Worm (Caenorhabditis elegans) whole organism, L4 larva: Measurements from ENCODE around the gene str-166.

Experiments used
- F10B5.3 ChIP-seq: sonication (generic microtip); optimal IDR thresholded peaks from 2 replicates; lab custom pipeline; 2016; ENCODE audit warnings: mild to moderate bottlenecking, missing genetic modification characterization, missing compliant biosample characterization
- F37D6.2 ChIP-seq: sonication (generic microtip); optimal IDR thresholded peaks from 2 replicates; lab custom pipeline; 2016; ENCODE audit warnings: mild to moderate bottlenecking, missing genetic modification characterization, missing compliant biosample characterization
- F44E2.7 ChIP-seq: fragments of 200-800 bp; sonication (Bioruptor generic); IDR thresholded peaks from 2 replicates; pipeline ENCODE4 v2.1.2; 2022; ENCODE audit warnings: missing genetic modification characterization, missing compliant biosample characterization
- T26A8.4 ChIP-seq: fragments of 200-800 bp; sonication (Bioruptor generic); IDR thresholded peaks from 2 replicates; pipeline ENCODE4 v1.3.6; 2022; ENCODE audit warnings: missing genetic modification characterization, missing compliant biosample characterization
- Y105C5A.15 ChIP-seq: fragments of 200-800 bp; sonication (Bioruptor generic); IDR thresholded peaks from 2 replicates; pipeline ENCODE4 v1.3.6; 2022; ENCODE audit warnings: missing genetic modification characterization, missing compliant biosample characterization
- Y75B8A.6 ChIP-seq: fragments of 200-800 bp; sonication (Bioruptor generic); IDR thresholded peaks from 2 replicates; pipeline ENCODE4 v1.3.6; 2022; ENCODE audit warnings: missing genetic modification reagents, missing genetic modification characterization, missing compliant biosample characterization
- ZK337.2 ChIP-seq: fragments of 200-800 bp; sonication (Bioruptor generic); IDR thresholded peaks from 2 replicates; pipeline ENCODE4 v1.3.6; 2022; ENCODE audit warnings: missing genetic modification reagents, missing genetic modification characterization, missing compliant biosample characterization
- aha-1 ChIP-seq: fragments of 150-350 bp; peaks from one replicate; lab custom pipeline; 2014; ENCODE audit warnings: missing biosample characterization, missing genetic modification characterization
- ama-1 ChIP-seq: fragments of 150-350 bp; optimal IDR thresholded peaks from 2 replicates; lab custom pipeline; 2014; ENCODE audit warnings: inconsistent platforms, mixed read lengths
- ceh-20 ChIP-seq: fragments of 200-800 bp; sonication (Bioruptor generic); IDR thresholded peaks from 2 replicates; pipeline ENCODE4 v1.3.6; 2022; ENCODE audit warnings: missing genetic modification reagents, missing genetic modification characterization, missing compliant biosample characterization
- ceh-28 ChIP-seq: fragments of 150-350 bp; optimal IDR thresholded peaks from 2 replicates; lab custom pipeline; 2014; ENCODE audit warnings: missing biosample characterization, missing genetic modification reagents, missing genetic modification characterization
- ceh-82 ChIP-seq: sonication (generic microtip); optimal IDR thresholded peaks from 2 replicates; lab custom pipeline; 2017; ENCODE audit warnings: missing biosample characterization, missing genetic modification characterization
- ctbp-1 ChIP-seq: fragments of 200-800 bp; sonication (Bioruptor generic); IDR thresholded peaks from 2 replicates; pipeline ENCODE4 v1.3.6; 2022; ENCODE audit warnings: missing genetic modification reagents, missing genetic modification characterization, missing compliant biosample characterization
- daf-8 ChIP-seq: fragments of 200-800 bp; sonication (Bioruptor generic); IDR thresholded peaks from 2 replicates; pipeline ENCODE4 v1.3.6; 2022; ENCODE audit warnings: missing genetic modification characterization, missing compliant biosample characterization
- dmd-6 ChIP-seq: fragments of 200-800 bp; sonication (Bioruptor generic); IDR thresholded peaks from 2 replicates; pipeline ENCODE4 v1.3.6; 2022; ENCODE audit warnings: missing genetic modification reagents, missing genetic modification characterization, missing compliant biosample characterization
- dmd-8 ChIP-seq: fragments of 200-800 bp; sonication (Bioruptor generic); IDR thresholded peaks from 2 replicates; pipeline ENCODE4 v1.3.6; 2022; ENCODE audit warnings: missing genetic modification characterization, missing compliant biosample characterization
- duxl-1 ChIP-seq: sonication (generic microtip); optimal IDR thresholded peaks from 2 replicates; lab custom pipeline; 2016; ENCODE audit warnings: mild to moderate bottlenecking, missing genetic modification characterization, moderate library complexity, missing compliant biosample characterization; ENCODE audit not compliant: poor library complexity
- egl-27 ChIP-seq: sonication (generic microtip); optimal IDR thresholded peaks from 3 replicates; lab custom pipeline; 2017; ENCODE audit warnings: missing biosample characterization, missing genetic modification reagents, missing genetic modification characterization
- egl-43 ChIP-seq: fragments of 200-800 bp; sonication (Bioruptor generic); IDR thresholded peaks from 2 replicates; pipeline ENCODE4 v1.3.6; 2022; ENCODE audit warnings: missing genetic modification reagents, missing genetic modification characterization, missing compliant biosample characterization
- lin-29 ChIP-seq: fragments of 200-800 bp; sonication (Bioruptor generic); IDR thresholded peaks from 2 replicates; pipeline ENCODE4 v1.3.6; 2022; ENCODE audit warnings: missing genetic modification reagents, missing genetic modification characterization, missing compliant biosample characterization
- madf-9 ChIP-seq: fragments of 200-800 bp; sonication (Bioruptor generic); conservative IDR thresholded peaks from 2 replicates; pipeline ENCODE4 v1.3.6; 2022; ENCODE audit warnings: missing genetic modification reagents, missing genetic modification characterization, missing compliant biosample characterization
- nhr-111 ChIP-seq: fragments of 200-800 bp; sonication (Bioruptor generic); optimal IDR thresholded peaks from 2 replicates; lab custom pipeline; 2018; ENCODE audit warnings: mild to moderate bottlenecking, missing genetic modification characterization, missing compliant biosample characterization
- nhr-237 ChIP-seq: sonication (generic microtip); optimal IDR thresholded peaks from 2 replicates; lab custom pipeline; 2017; ENCODE audit warnings: missing biosample characterization, missing genetic modification characterization
- nhr-25 ChIP-seq: sonication (generic microtip); optimal IDR thresholded peaks from 2 replicates; lab custom pipeline; 2017; ENCODE audit warnings: missing genetic modification characterization, mild to moderate bottlenecking, missing compliant biosample characterization, antibody characterized with exemption, moderate library complexity, borderline replicate concordance; ENCODE audit not compliant: insufficient read depth
- nhr-41 ChIP-seq: fragments of 200-800 bp; sonication (Bioruptor generic); IDR thresholded peaks from 2 replicates; pipeline ENCODE4 v1.3.6; 2022; ENCODE audit warnings: missing genetic modification reagents, missing genetic modification characterization, missing compliant biosample characterization
- nhr-6 ChIP-seq: fragments of 150-350 bp; optimal IDR thresholded peaks from 2 replicates; lab custom pipeline; 2014; ENCODE audit warnings: missing biosample characterization, missing genetic modification characterization
- nhr-77 ChIP-seq: fragments of 150-350 bp; optimal IDR thresholded peaks from 2 replicates; lab custom pipeline; 2014; ENCODE audit warnings: missing biosample characterization, missing genetic modification characterization
- pha-4 ChIP-seq, 2 experiments: fragments of 150-350 bp in 1 of 2; fragments of 200-800 bp in 1 of 2; sonication (Bioruptor generic) in 1 of 2; IDR thresholded peaks in 1 of 2; optimal IDR thresholded peaks in 1 of 2; 2 replicates each; pipeline versions ENCODE4 v1.3.6 to Lab custom; 2014 to 2022; ENCODE audit warnings: missing genetic modification characterization in 2 of 2, missing genetic modification reagents in 2 of 2, missing biosample characterization in 1 of 2, missing compliant biosample characterization in 1 of 2
- set-16 ChIP-seq: fragments of 200-800 bp; sonication (Bioruptor generic); IDR thresholded peaks from 2 replicates; pipeline ENCODE4 v1.3.6; 2022; ENCODE audit warnings: missing genetic modification reagents, missing genetic modification characterization, missing compliant biosample characterization
- snpc-1.2 ChIP-seq: fragments of 200-800 bp; sonication (Bioruptor generic); IDR thresholded peaks from 2 replicates; pipeline ENCODE4 v1.3.6; 2022; ENCODE audit warnings: missing genetic modification reagents, missing genetic modification characterization, missing compliant biosample characterization
- snpc-4 ChIP-seq: fragments of 150-350 bp; optimal IDR thresholded peaks from 2 replicates; lab custom pipeline; 2014; ENCODE audit warnings: missing biosample characterization, missing genetic modification characterization
- spr-3 ChIP-seq: fragments of 200-800 bp; sonication (Bioruptor generic); optimal IDR thresholded peaks from 2 replicates; lab custom pipeline; 2018; ENCODE audit warnings: mild to moderate bottlenecking, missing genetic modification characterization, missing compliant biosample characterization
- tra-1 ChIP-seq: fragments of 200-800 bp; sonication (Bioruptor generic); IDR thresholded peaks from 2 replicates; pipeline ENCODE4 v1.3.6; 2022; ENCODE audit warnings: missing genetic modification reagents, missing genetic modification characterization, missing compliant biosample characterization
- unc-130 ChIP-seq: sonication (generic microtip); optimal IDR thresholded peaks from 2 replicates; lab custom pipeline; 2016; ENCODE audit warnings: missing genetic modification reagents, missing genetic modification characterization, missing compliant biosample characterization
- zag-1 ChIP-seq: fragments of 150-350 bp; optimal IDR thresholded peaks from 2 replicates; lab custom pipeline; 2014; ENCODE audit warnings: missing biosample characterization, missing genetic modification characterization
- ztf-7 ChIP-seq: fragments of 150-350 bp; optimal IDR thresholded peaks from 2 replicates; lab custom pipeline; 2014; ENCODE audit warnings: missing biosample characterization, missing genetic modification characterization

str-166 gene

ce11 chrIV:4858573-4858972 lies 25.5 kb upstream of the str-166 start, which contains the start of gene Y17G9A.3:
Gene Y17G9A.3 (minus strand): TSS chrIV:4858673.
- TF ChIP-seq ZK337.2 (GFP tag; lab: Robert Waterston, UW) (no peak), snpc-4 (tag; lab: Kevin White, UChicago) (no peak), ama-1 (no peak), lin-29 (GFP tag; lab: Robert Waterston, UW) (no peak), nhr-41 (GFP tag; lab: Robert Waterston, UW) (no peak), pha-4 (GFP tag; IDR thresholded peaks at IDR 0.05; lab: Robert Waterston, UW) (no peak), pha-4 (tag; optimal IDR thresholded peaks at IDR 0.05; lab: Kevin White, UChicago) (no peak), daf-8 (GFP tag; lab: Robert Waterston, UW) (no peak), F44E2.7 (GFP tag; lab: Robert Waterston, UW) (no peak), duxl-1 (tag; lab: Kevin White, UChicago) (no peak), nhr-25 (tag; lab: Kevin White, UChicago) (no peak), unc-130 (GFP tag; lab: Kevin White, UChicago) (no peak), F10B5.3 (tag; lab: Kevin White, UChicago) (no peak), egl-27 (no peak), ctbp-1 (GFP tag; lab: Robert Waterston, UW) (no peak), Y75B8A.6 (no peak), ceh-82 (tag; lab: Kevin White, UChicago) (no peak)
- TF ChIP-seq, all 104 proteins: peak for 0

- TF ChIP-seq aha-1 (tag; lab: Kevin White, UChicago) (no peak), Y105C5A.15 (GFP tag; lab: Robert Waterston, UW) (no peak), egl-43 (GFP tag; lab: Robert Waterston, UW) (no peak), dmd-6 (GFP tag; lab: Robert Waterston, UW) (no peak), madf-9 (no peak), tra-1 (GFP tag; lab: Robert Waterston, UW) (no peak), ztf-7 (tag; lab: Kevin White, UChicago) (no peak)
These were observed 22.6 kb upstream of the str-166 start, which contains the start of the genes Y17G9A.4 and str-173 for ce11 chrIV:4861449-4861848. Gene Y17G9A.4 (minus strand): TSS chrIV:4861549. Gene str-173 (plus strand): TSS chrIV:4861773.

- TF ChIP-seq duxl-1 (tag; lab: Kevin White, UChicago), result no peak
- no peak for TF ChIP-seq F37D6.2 (tag; lab: Kevin White, UChicago)
- peak; percentile 94 for TF ChIP-seq snpc-1.2
- no peak for TF ChIP-seq T26A8.4 (GFP tag; lab: Robert Waterston, UW)
These were observed 19.6 kb upstream of the str-166 start for ce11 chrIV:4864524-4864923.

ce11 chrIV:4866599-4866998 lies 17.5 kb upstream of the str-166 start:
- TF ChIP-seq nhr-77 (tag; lab: Kevin White, UChicago), result no peak
- no peak for TF ChIP-seq Y75B8A.6
- no peak for TF ChIP-seq zag-1 (tag; lab: Kevin White, UChicago)
- no peak for TF ChIP-seq nhr-6 (tag; lab: Kevin White, UChicago)
- no peak for TF ChIP-seq dmd-8 (GFP tag; lab: Robert Waterston, UW)
- no peak for TF ChIP-seq nhr-111 (GFP tag; lab: Kevin White, UChicago)
- TF ChIP-seq Y105C5A.15 (GFP tag; lab: Robert Waterston, UW), result no peak
- TF ChIP-seq snpc-4 (tag; lab: Kevin White, UChicago), result no peak
- TF ChIP-seq set-16 (GFP tag; lab: Robert Waterston, UW), result no peak
- TF ChIP-seq tra-1 (GFP tag; lab: Robert Waterston, UW), result no peak
- no peak for TF ChIP-seq unc-130 (GFP tag; lab: Kevin White, UChicago)
- TF ChIP-seq ama-1, result no peak
- TF ChIP-seq ceh-20 (GFP tag; lab: Robert Waterston, UW), result no peak
- no peak for TF ChIP-seq spr-3 (GFP tag; lab: Kevin White, UChicago)
- no peak for TF ChIP-seq ceh-28
- no peak for TF ChIP-seq nhr-237 (tag; lab: Kevin White, UChicago)
- no peak for TF ChIP-seq duxl-1 (tag; lab: Kevin White, UChicago)
- no peak for TF ChIP-seq pha-4 (GFP tag; IDR thresholded peaks at IDR 0.05; lab: Robert Waterston, UW)
- no peak for TF ChIP-seq pha-4 (tag; optimal IDR thresholded peaks at IDR 0.05; lab: Kevin White, UChicago)
